Worm (Caenorhabditis elegans) whole organism, late embryonic: ENCODE results near the gene srh-47.

Experiments used
- C38D4.7 ChIP-seq: fragments of 200-800 bp; sonication (Bioruptor generic); optimal IDR thresholded peaks from 2 replicates; lab custom pipeline; 2018; ENCODE audit warnings: mild to moderate bottlenecking, missing genetic modification characterization, moderate library complexity, missing compliant biosample characterization
- F13H6.1 ChIP-seq: sonication (generic microtip); optimal IDR thresholded peaks from 2 replicates; lab custom pipeline; 2016; ENCODE audit warnings: missing genetic modification characterization, missing compliant biosample characterization
- K09A11.1 ChIP-seq: sonication (generic microtip); optimal IDR thresholded peaks from 2 replicates; lab custom pipeline; 2017; ENCODE audit warnings: antibody characterized with exemption, mild to moderate bottlenecking, missing genetic modification characterization, missing compliant biosample characterization; ENCODE audit not compliant: insufficient read depth
- T23F11.4 ChIP-seq: fragments of 200-800 bp; sonication (Bioruptor generic); optimal IDR thresholded peaks from 2 replicates; lab custom pipeline; 2018; ENCODE audit warnings: mild to moderate bottlenecking, missing genetic modification characterization, missing compliant biosample characterization
- Y22D7AL.16 ChIP-seq: sonication (generic microtip); optimal IDR thresholded peaks from 2 replicates; lab custom pipeline; 2016; ENCODE audit warnings: missing genetic modification characterization, missing compliant biosample characterization
- ahr-1 ChIP-seq: sonication (generic microtip); optimal IDR thresholded peaks from 2 replicates; lab custom pipeline; 2016; ENCODE audit warnings: missing genetic modification characterization, missing compliant biosample characterization
- ama-1 ChIP-seq: fragments of 150-350 bp; optimal IDR thresholded peaks from 2 replicates; lab custom pipeline; 2014
- ceh-19 ChIP-seq: fragments of 200-800 bp; sonication (Bioruptor generic); optimal IDR thresholded peaks from 2 replicates; lab custom pipeline; 2018; ENCODE audit warnings: mild to moderate bottlenecking, missing genetic modification characterization, missing compliant biosample characterization
- ceh-22 ChIP-seq: sonication (generic microtip); optimal IDR thresholded peaks from 2 replicates; lab custom pipeline; 2017; ENCODE audit warnings: missing biosample characterization, missing genetic modification characterization
- ceh-24 ChIP-seq: sonication (generic microtip); optimal IDR thresholded peaks from 2 replicates; lab custom pipeline; 2016; ENCODE audit warnings: mild to moderate bottlenecking, missing genetic modification characterization, missing compliant biosample characterization
- ceh-45 ChIP-seq: fragments of 200-800 bp; sonication (Bioruptor generic); IDR thresholded peaks from 2 replicates; pipeline ENCODE4 v1.3.6; 2022; ENCODE audit warnings: missing genetic modification reagents, missing genetic modification characterization, missing compliant biosample characterization
- ceh-48 ChIP-seq: sonication (generic microtip); optimal IDR thresholded peaks from 2 replicates; lab custom pipeline; 2016; ENCODE audit warnings: missing genetic modification characterization, inconsistent platforms, missing compliant biosample characterization
- ceh-6 ChIP-seq: fragments of 200-800 bp; sonication (Bioruptor generic); optimal IDR thresholded peaks from 2 replicates; lab custom pipeline; 2018; ENCODE audit warnings: mild to moderate bottlenecking, missing genetic modification characterization, missing compliant biosample characterization
- dmd-4 ChIP-seq: sonication (generic microtip); optimal IDR thresholded peaks from 2 replicates; lab custom pipeline; 2016; ENCODE audit warnings: borderline replicate concordance, missing genetic modification characterization, missing compliant biosample characterization
- dve-1 ChIP-seq: sonication (generic microtip); optimal IDR thresholded peaks from 2 replicates; lab custom pipeline; 2017; ENCODE audit warnings: antibody characterized with exemption, mild to moderate bottlenecking, missing genetic modification characterization, missing compliant biosample characterization
- elt-2 ChIP-seq: sonication (generic microtip); optimal IDR thresholded peaks from 2 replicates; lab custom pipeline; 2016; ENCODE audit warnings: missing genetic modification reagents, missing genetic modification characterization, missing compliant biosample characterization
- ets-4 ChIP-seq: sonication (generic microtip); optimal IDR thresholded peaks from 2 replicates; lab custom pipeline; 2016; ENCODE audit warnings: missing genetic modification characterization, missing compliant biosample characterization
- fax-1 ChIP-seq: sonication (generic microtip); optimal IDR thresholded peaks from 2 replicates; lab custom pipeline; 2016; ENCODE audit warnings: missing genotype, missing genetic modification characterization, missing compliant biosample characterization
- hlh-13 ChIP-seq: fragments of 200-800 bp; sonication (Bioruptor generic); optimal IDR thresholded peaks from 2 replicates; lab custom pipeline; 2018; ENCODE audit warnings: mild to moderate bottlenecking, missing genetic modification characterization, missing compliant biosample characterization
- hlh-30 ChIP-seq: sonication (generic microtip); optimal IDR thresholded peaks from 2 replicates; lab custom pipeline; 2017; ENCODE audit warnings: antibody characterized with exemption, missing genetic modification characterization, missing compliant biosample characterization; ENCODE audit not compliant: insufficient read depth
- nfya-1 ChIP-seq: sonication (generic microtip); optimal IDR thresholded peaks from 2 replicates; lab custom pipeline; 2017; ENCODE audit warnings: missing genetic modification characterization, mild to moderate bottlenecking, missing compliant biosample characterization, antibody characterized with exemption, moderate library complexity
- nhr-232 ChIP-seq: sonication (generic microtip); optimal IDR thresholded peaks from 2 replicates; lab custom pipeline; 2016; ENCODE audit warnings: missing genetic modification characterization, missing compliant biosample characterization
- pag-3 ChIP-seq: sonication (generic microtip); optimal IDR thresholded peaks from 2 replicates; lab custom pipeline; 2016; ENCODE audit warnings: missing compliant biosample characterization, missing genetic modification characterization, borderline replicate concordance
- pat-9 ChIP-seq: fragments of 200-800 bp; sonication (Bioruptor generic); optimal IDR thresholded peaks from 2 replicates; lab custom pipeline; 2018; ENCODE audit warnings: mild to moderate bottlenecking, missing genetic modification characterization, moderate library complexity, missing compliant biosample characterization
- pha-2 ChIP-seq: sonication (generic microtip); optimal IDR thresholded peaks from 2 replicates; lab custom pipeline; 2017; ENCODE audit warnings: mild to moderate bottlenecking, missing genetic modification characterization, missing compliant biosample characterization
- pha-4 ChIP-seq: fragments of 150-350 bp; optimal IDR thresholded peaks from 2 replicates; lab custom pipeline; 2018; ENCODE audit warnings: missing biosample characterization, missing genetic modification reagents, missing genetic modification characterization
- ref-2 ChIP-seq: sonication (generic microtip); optimal IDR thresholded peaks from 2 replicates; lab custom pipeline; 2016; ENCODE audit warnings: missing genetic modification characterization, missing compliant biosample characterization
- syd-9 ChIP-seq: sonication (generic microtip); optimal IDR thresholded peaks from 2 replicates; lab custom pipeline; 2016; ENCODE audit warnings: mild to moderate bottlenecking, missing genetic modification characterization, moderate library complexity, missing compliant biosample characterization
- tbx-2 ChIP-seq: sonication (generic microtip); optimal IDR thresholded peaks from 2 replicates; lab custom pipeline; 2016; ENCODE audit warnings: missing genetic modification characterization, missing compliant biosample characterization
- ttx-3 ChIP-seq: sonication (generic microtip); optimal IDR thresholded peaks from 2 replicates; lab custom pipeline; 2016; ENCODE audit warnings: missing genetic modification reagents, missing genetic modification characterization, missing compliant biosample characterization
- unc-3 ChIP-seq, 2 experiments: fragments of 200-800 bp in 1 of 2; sonication (Bioruptor generic) in 1 of 2; sonication (generic microtip) in 1 of 2; conservative IDR thresholded peaks in 1 of 2; optimal IDR thresholded peaks in 1 of 2; 2 replicates each; pipeline versions ENCODE4 v1.3.6 to Lab custom; 2016 to 2022; ENCODE audit warnings: missing compliant biosample characterization in 2 of 2, missing genetic modification characterization in 2 of 2, missing genetic modification reagents in 1 of 2
- unc-42 ChIP-seq: sonication (generic microtip); optimal IDR thresholded peaks from 2 replicates; lab custom pipeline; 2016; ENCODE audit warnings: missing genotype, missing genetic modification characterization, missing compliant biosample characterization
- unc-55 ChIP-seq: sonication (generic microtip); optimal IDR thresholded peaks from 2 replicates; lab custom pipeline; 2017; ENCODE audit warnings: missing biosample characterization, missing genetic modification reagents, missing genetic modification characterization
- unc-86 ChIP-seq: sonication (generic microtip); optimal IDR thresholded peaks from 2 replicates; lab custom pipeline; 2016; ENCODE audit warnings: missing genetic modification characterization, missing compliant biosample characterization
- ztf-16 ChIP-seq: sonication (generic microtip); optimal IDR thresholded peaks from 2 replicates; lab custom pipeline; 2017; ENCODE audit warnings: missing genetic modification characterization, missing compliant biosample characterization

The srh-47 gene

DNA sequence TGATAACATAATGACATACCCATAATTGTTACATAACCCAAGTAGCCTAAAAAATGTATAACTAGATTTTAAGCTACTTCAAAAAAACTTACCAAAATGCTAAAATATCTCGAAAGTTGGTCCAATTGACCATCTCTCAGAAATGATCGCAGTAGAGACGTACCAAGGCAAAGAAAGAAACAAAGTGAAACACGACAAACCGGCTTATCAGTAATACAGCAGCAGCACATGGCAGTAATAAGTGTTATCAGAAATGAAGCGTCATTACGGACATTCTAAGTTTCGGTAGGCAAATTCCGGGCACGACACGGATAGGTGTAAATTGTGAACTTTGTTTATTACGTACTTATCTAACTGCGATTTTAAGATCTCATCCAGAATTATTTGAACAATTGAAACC is 35.0 kb downstream of the srh-47 start, which contains the start of gene cln-3.1:
TSS of gene cln-3.1 (minus strand) at position 171 of the 400 bp plus-strand sequence.
- TF ChIP-seq syd-9 (no peak), nfya-1 (tag; lab: Kevin White, UChicago) (no peak), ceh-48 (no peak), ceh-24 (no peak), elt-2 (tag; lab: Kevin White, UChicago) (peak; percentile 78), fax-1 (tag; lab: Kevin White, UChicago) (no peak)

DNA sequence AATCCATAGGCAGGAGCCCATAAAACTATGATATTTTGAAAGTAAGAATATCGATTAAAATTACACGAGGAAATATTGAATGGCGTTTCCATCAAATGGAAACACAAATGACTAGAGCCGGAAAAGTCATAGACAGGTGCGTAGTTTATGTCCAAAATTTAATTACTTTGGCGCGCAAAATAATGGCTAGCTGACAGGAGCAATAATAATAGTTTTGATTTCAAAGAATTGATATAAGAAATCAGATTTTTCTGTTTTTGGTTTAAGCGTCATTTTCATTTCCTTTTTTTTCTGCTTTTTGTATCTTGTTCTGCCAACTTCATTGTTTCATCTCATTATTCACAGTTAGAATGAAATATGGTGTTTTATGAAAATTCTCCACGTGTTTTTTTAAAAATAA is 37.4 kb downstream of the srh-47 start, which contains the start of gene F07B10.4:
TSS of gene F07B10.4 (minus strand) at position 101 of the 400 bp plus-strand sequence.
- no peak for TF ChIP-seq unc-55
- no peak for TF ChIP-seq pat-9 (tag; lab: Kevin White, UChicago)
- no peak for TF ChIP-seq K09A11.1 (tag; lab: Kevin White, UChicago)
- no peak for TF ChIP-seq hlh-30
- TF ChIP-seq ttx-3 (tag; lab: Kevin White, UChicago), result no peak
- TF ChIP-seq unc-3 (GFP tag; conservative IDR thresholded peaks at IDR 0.05; lab: Robert Waterston, UW), result no peak
- no peak for TF ChIP-seq unc-3 (tag; optimal IDR thresholded peaks at IDR 0.05; lab: Kevin White, UChicago)
- TF ChIP-seq unc-86, result no peak
- no peak for TF ChIP-seq hlh-13
- TF ChIP-seq ceh-19 (GFP tag; lab: Kevin White, UChicago), result no peak

DNA sequence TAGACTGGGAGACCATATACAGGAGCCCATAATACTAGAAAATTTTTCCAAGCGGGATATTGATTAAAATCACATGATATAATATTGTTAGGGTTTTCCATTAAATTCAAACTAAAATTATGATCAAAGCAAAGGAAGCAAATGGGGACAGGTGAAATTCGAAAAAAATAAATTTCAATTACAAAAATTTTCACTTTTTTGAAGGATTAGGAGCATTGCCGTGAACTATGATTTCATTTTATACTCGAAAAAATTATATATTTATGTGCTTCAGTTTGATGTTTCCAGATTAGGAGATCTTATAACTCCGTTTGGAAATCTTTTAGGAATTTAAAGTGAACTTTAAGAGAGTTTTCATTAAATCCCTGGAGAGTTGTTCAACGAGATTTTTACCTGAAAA is 39.8 kb downstream of the srh-47 start, which contains the start of gene F07B10.7:
TSS of gene F07B10.7 (minus strand) at position 101 of the 400 bp plus-strand sequence.
- TF ChIP-seq ztf-16 (tag; lab: Kevin White, UChicago) (no peak), pag-3 (tag; lab: Kevin White, UChicago) (no peak), F13H6.1 (no peak), pha-2 (no peak), ceh-6 (GFP tag; lab: Kevin White, UChicago) (no peak), dve-1 (tag; lab: Kevin White, UChicago) (no peak), fax-1 (tag; lab: Kevin White, UChicago) (no peak), Y22D7AL.16 (tag; lab: Kevin White, UChicago) (no peak), dmd-4 (tag; lab: Kevin White, UChicago) (no peak), T23F11.4 (GFP tag; lab: Kevin White, UChicago) (no peak), ahr-1 (no peak), nhr-232 (no peak), pha-4 (tag; lab: Kevin White, UChicago) (no peak)

DNA sequence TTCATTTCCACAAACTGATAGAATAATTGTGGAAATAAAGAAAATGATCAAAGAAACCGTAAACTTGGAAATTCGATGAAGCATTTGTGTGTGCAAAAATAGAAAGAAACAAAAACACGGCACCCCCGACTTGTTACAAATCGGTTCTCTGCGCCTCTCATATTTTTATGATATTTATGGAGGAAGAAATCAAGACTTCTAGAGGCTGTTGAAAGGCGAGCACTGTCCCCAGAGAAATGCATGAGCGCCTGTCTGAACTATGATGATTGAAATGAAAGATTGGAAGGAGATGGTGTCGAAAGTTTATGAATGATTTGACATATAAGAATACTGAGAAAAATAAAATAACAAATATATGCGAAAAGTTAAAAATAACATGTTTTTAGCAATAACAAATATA is 41.5 kb downstream of the srh-47 start, which contains the start of gene lgc-36:
TSS of gene lgc-36 (minus strand) at position 101 of the 400 bp plus-strand sequence.
- no peak for TF ChIP-seq unc-42 (tag; lab: Kevin White, UChicago)
- no peak for TF ChIP-seq nhr-232
- TF ChIP-seq ceh-45 (GFP tag; lab: Robert Waterston, UW), result no peak
- TF ChIP-seq hlh-30, result no peak
- TF ChIP-seq syd-9, result no peak
- TF ChIP-seq ztf-16 (tag; lab: Kevin White, UChicago), result no peak
- TF ChIP-seq ama-1, result no peak
- TF ChIP-seq ets-4 (tag; lab: Kevin White, UChicago), result no peak
- TF ChIP-seq C38D4.7 (GFP tag; lab: Kevin White, UChicago), result no peak
- TF ChIP-seq pha-4 (tag; lab: Kevin White, UChicago), result no peak
- TF ChIP-seq unc-3 (GFP tag; conservative IDR thresholded peaks at IDR 0.05; lab: Robert Waterston, UW), result no peak
- no peak for TF ChIP-seq unc-3 (tag; optimal IDR thresholded peaks at IDR 0.05; lab: Kevin White, UChicago)
- TF ChIP-seq ref-2 (tag; lab: Kevin White, UChicago), result no peak
- TF ChIP-seq K09A11.1 (tag; lab: Kevin White, UChicago), result no peak
- no peak for TF ChIP-seq hlh-13
- TF ChIP-seq ceh-22 (tag; lab: Kevin White, UChicago), result no peak
- TF ChIP-seq Y22D7AL.16 (tag; lab: Kevin White, UChicago), result no peak
- no peak for TF ChIP-seq ttx-3 (tag; lab: Kevin White, UChicago)
- no peak for TF ChIP-seq tbx-2 (tag; lab: Kevin White, UChicago)
